Fruit fly (Drosophila melanogaster) whole organism, wandering third instar larva: ENCODE measurements around the gene CG13096.

ENCODE experiments used
- OdsH ChIP-seq: fragments of 200-800 bp; sonication (Bioruptor generic); optimal IDR thresholded peaks from 2 replicates; lab custom pipeline; 2016; ENCODE audit warnings: missing biosample characterization, mild to moderate bottlenecking, missing genetic modification characterization
- dl ChIP-seq, 2 experiments: fragments of 175-275, 200-275 bp in 1 of 2; fragments of 200-275 bp in 1 of 2; sonication (Bioruptor generic); optimal IDR thresholded peaks; lab custom pipeline; 2018; ENCODE audit warnings: mild to moderate bottlenecking in 2 of 2, missing biosample characterization in 2 of 2, missing genetic modification characterization in 2 of 2, moderate library complexity in 2 of 2; ENCODE audit not compliant: partially characterized antibody in 2 of 2, insufficient read depth in 1 of 2
- pan ChIP-seq: fragments of >200 bp; optimal IDR thresholded peaks from 2 replicates; lab custom pipeline; 2017
- tai ChIP-seq: sonication (Bioruptor generic); optimal IDR thresholded peaks from 2 replicates; lab custom pipeline; 2016; ENCODE audit warnings: missing biosample characterization, missing genetic modification characterization

DNA sequence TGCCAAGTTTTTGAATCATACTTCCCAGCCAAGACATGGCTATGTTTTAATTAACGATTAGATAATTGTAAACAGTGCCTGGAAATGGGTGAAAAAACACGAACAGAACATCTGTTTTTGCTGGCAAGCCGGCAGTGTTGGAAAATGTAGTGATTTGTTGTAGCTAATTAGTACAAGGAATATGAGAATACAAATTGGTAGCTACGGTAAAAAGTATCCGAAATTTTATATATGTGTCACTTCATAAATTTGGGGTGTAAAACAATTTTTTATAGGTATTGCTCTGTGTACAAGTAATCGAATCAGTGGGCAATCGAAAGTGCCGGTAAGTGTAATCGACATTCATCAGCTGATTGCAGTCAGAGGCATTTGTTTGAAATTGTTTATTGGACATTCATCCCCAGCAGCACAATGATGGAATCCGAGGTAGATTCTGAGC, 5.6 kb upstream of the CG13096 start, which contains the start of the genes mRpL51 and Uba4:
- TF ChIP-seq dl (GFP tag; optimal IDR thresholded peaks at IDR 0.05; lab: Kevin White, UChicago; ENCODE audit: insufficient read depth in 1 of 2, partially characterized antibody in 2 of 2) = no peak
- TF ChIP-seq tai (GFP tag; lab: Kevin White, UChicago) = no peak
- TF ChIP-seq pan (lab: Kevin White, UChicago) = no peak
- peak; percentile 64 for TF ChIP-seq OdsH (GFP tag; lab: Kevin White, UChicago)
